Fruit fly (Drosophila melanogaster): Measurements from ENCODE around the gene CG43739.

DNA sequence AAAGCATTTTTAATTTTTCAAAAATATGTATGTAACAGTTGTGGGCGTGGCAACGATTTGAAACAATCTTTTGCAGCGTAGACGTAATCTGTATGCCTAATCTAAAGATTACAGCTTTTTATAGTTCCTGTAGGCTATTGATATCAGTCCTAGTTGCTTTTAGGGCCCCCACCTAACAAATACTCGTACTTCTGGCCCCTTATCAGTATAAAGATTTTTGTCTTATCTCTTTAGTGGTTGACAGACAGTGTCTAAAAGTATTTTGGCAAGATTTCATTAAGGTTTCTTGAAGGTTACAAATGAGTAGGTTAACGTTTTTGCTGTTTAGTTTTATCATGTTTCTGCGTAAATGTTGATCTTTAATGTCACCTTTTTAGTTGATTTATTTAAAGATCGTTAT, 90.0 kb downstream of the CG43739 start:
- TF ChIP-seq Spps (tag; optimal IDR thresholded peaks at IDR 0.05) (no peak), Usf (GFP tag; optimal IDR thresholded peaks at IDR 0.05) (no peak), Med (GFP tag) (no peak), CG9932 (GFP tag; IDR thresholded peaks at IDR 0.05) (no peak), CG13123 (GFP tag; optimal IDR thresholded peaks at IDR 0.05) (no peak), CG10274 (GFP tag; optimal IDR thresholded peaks at IDR 0.05) (no peak), CG8359 (GFP tag; optimal IDR thresholded peaks at IDR 0.05; ENCODE audit: borderline replicate concordance) (no peak), cad (GFP tag; optimal IDR thresholded peaks at IDR 0.05) (no peak), Ptx1 (GFP tag; IDR thresholded peaks at IDR 0.05) (no peak), Sox100B (GFP tag; optimal IDR thresholded peaks at IDR 0.05) (no peak), CG10979 (tag; optimal IDR thresholded peaks at IDR 0.05) (no peak), CG9437 (GFP tag; optimal IDR thresholded peaks at IDR 0.05) (no peak), Poxn (GFP tag; IDR thresholded peaks at IDR 0.05) (no peak)
